Fruit fly (Drosophila melanogaster) whole organism, embryonic: ENCODE measurements around the gene meigo.

Experiments
- ATbp ChIP-seq: fragments of 200-800 bp; sonication (Bioruptor generic); optimal IDR thresholded peaks from 2 replicates; lab custom pipeline; 2017; ENCODE audit warnings: missing biosample characterization, mild to moderate bottlenecking, missing genetic modification characterization, missing genetic modification reagents
- Bgb ChIP-seq: fragments of 200-800 bp; sonication (Bioruptor generic); IDR thresholded peaks from 2 replicates; pipeline ENCODE4 v1.3.6; 2022; ENCODE audit warnings: missing biosample characterization, missing genetic modification characterization; ENCODE audit not compliant: partially characterized antibody
- CG12391 ChIP-seq: fragments of 200-800 bp; sonication (Bioruptor generic); optimal IDR thresholded peaks from 3 replicates; lab custom pipeline; 2018; ENCODE audit warnings: missing biosample characterization, mild to moderate bottlenecking, missing genetic modification characterization, moderate library complexity
- CG12942 ChIP-seq: fragments of 200-800 bp; sonication (Bioruptor generic); optimal IDR thresholded peaks from 3 replicates; lab custom pipeline; 2016; ENCODE audit warnings: missing biosample characterization, missing genetic modification characterization
- CG13624 ChIP-seq: fragments of 200-800 bp; sonication (Bioruptor generic); optimal IDR thresholded peaks from 2 replicates; lab custom pipeline; 2016; ENCODE audit warnings: missing biosample characterization, missing genetic modification characterization
- CG14441 ChIP-seq: fragments of 200-800 bp; sonication (Bioruptor generic); IDR thresholded peaks from 2 replicates; pipeline ENCODE4 v1.3.6; 2022; ENCODE audit warnings: missing biosample characterization, missing genetic modification characterization
- CG15011 ChIP-seq: fragments of 200-800 bp; sonication (Bioruptor generic); optimal IDR thresholded peaks from 3 replicates; lab custom pipeline; 2018; ENCODE audit warnings: missing biosample characterization, mild to moderate bottlenecking, missing genetic modification characterization
- CG15696 ChIP-seq: fragments of 200-800 bp; sonication (Bioruptor generic); optimal IDR thresholded peaks from 2 replicates; lab custom pipeline; 2019; ENCODE audit warnings: missing biosample characterization, mild to moderate bottlenecking, missing genetic modification characterization, moderate library complexity
- CG16779 ChIP-seq: fragments of 200-800 bp; sonication (Bioruptor generic); IDR thresholded peaks from 2 replicates; pipeline ENCODE4 v1.3.6; 2022; ENCODE audit warnings: missing biosample characterization, missing genetic modification characterization
- CG17186 ChIP-seq: fragments of 200-800 bp; sonication (Bioruptor generic); optimal IDR thresholded peaks from 3 replicates; lab custom pipeline; 2017; ENCODE audit warnings: missing biosample characterization, missing genetic modification reagents, missing genetic modification characterization
- CG18476 ChIP-seq: fragments of 200-800 bp; sonication (Bioruptor generic); optimal IDR thresholded peaks from 2 replicates; lab custom pipeline; 2016; ENCODE audit warnings: missing biosample characterization, mild to moderate bottlenecking, missing genetic modification characterization
- CG31441 ChIP-seq: fragments of 200-800 bp; sonication (Bioruptor generic); IDR thresholded peaks from 2 replicates; pipeline ENCODE4 v1.3.6; 2022; ENCODE audit warnings: missing biosample characterization, missing genetic modification characterization
- CG33557 ChIP-seq: fragments of 200-800 bp; sonication (Bioruptor generic); optimal IDR thresholded peaks from 2 replicates; lab custom pipeline; 2019; ENCODE audit warnings: missing biosample characterization, mild to moderate bottlenecking, missing genetic modification characterization, moderate library complexity
- CG34422 ChIP-seq: fragments of 200-800 bp; sonication (Bioruptor generic); IDR thresholded peaks from 3 replicates; pipeline ENCODE4 v1.3.6; 2022; ENCODE audit warnings: missing biosample characterization, missing genetic modification characterization
- CG8478 ChIP-seq: fragments of >200 bp; optimal IDR thresholded peaks from 2 replicates; lab custom pipeline; 2018
- CG8924 ChIP-seq: fragments of 200-800 bp; optimal IDR thresholded peaks from 3 replicates; lab custom pipeline; 2019; ENCODE audit warnings: missing biosample characterization, mild to moderate bottlenecking, missing genetic modification characterization, moderate library complexity
- Dll ChIP-seq: fragments of 200-800 bp; sonication (Bioruptor generic); IDR thresholded peaks from 4 replicates; pipeline ENCODE4 v1.3.6; 2022; ENCODE audit warnings: missing biosample characterization, missing genetic modification characterization; ENCODE audit not compliant: partially characterized antibody
- E2f1 ChIP-seq: fragments of 200-800 bp; sonication (Bioruptor generic); IDR thresholded peaks from 2 replicates; pipeline ENCODE4 v1.3.6; 2022; ENCODE audit warnings: missing biosample characterization, missing genetic modification characterization
- E2f2 ChIP-seq: fragments of 200-800 bp; sonication (Bioruptor generic); IDR thresholded peaks from 2 replicates; pipeline ENCODE4 v1.3.6; 2022; ENCODE audit warnings: missing biosample characterization, missing genetic modification characterization
- GATAe ChIP-seq: fragments of 200-800 bp; sonication (Bioruptor generic); conservative IDR thresholded peaks from 2 replicates; pipeline ENCODE4 v1.3.6; 2022; ENCODE audit warnings: missing biosample characterization, missing genetic modification characterization
- Oaz ChIP-seq: fragments of 200-800 bp; sonication (Bioruptor generic); IDR thresholded peaks from 2 replicates; pipeline ENCODE4 v1.3.6; 2022; ENCODE audit warnings: missing biosample characterization, missing genetic modification characterization
- Usf ChIP-seq: fragments of 200-800 bp; sonication (Bioruptor generic); optimal IDR thresholded peaks from 2 replicates; lab custom pipeline; 2017; ENCODE audit warnings: missing genotype, missing biosample characterization, missing genetic modification characterization
- YL-1 ChIP-seq: fragments of 200-800 bp; sonication (Bioruptor generic); optimal IDR thresholded peaks from 3 replicates; lab custom pipeline; 2017; ENCODE audit warnings: missing biosample characterization, mild to moderate bottlenecking, missing genetic modification characterization
- aop ChIP-seq: fragments of 200-800 bp; sonication (Bioruptor generic); IDR thresholded peaks from 2 replicates; pipeline ENCODE4 v1.3.6; 2022; ENCODE audit warnings: missing biosample characterization, missing genetic modification characterization
- bab2 ChIP-seq: fragments of 200-800 bp; sonication (Bioruptor generic); optimal IDR thresholded peaks from 2 replicates; lab custom pipeline; 2016; ENCODE audit warnings: missing biosample characterization, missing genetic modification characterization
- bcd ChIP-seq: fragments of 200-800 bp; sonication (Bioruptor generic); optimal IDR thresholded peaks from 2 replicates; lab custom pipeline; 2017; ENCODE audit warnings: missing biosample characterization, mild to moderate bottlenecking, missing genetic modification characterization
- cwo ChIP-seq: fragments of 200-800 bp; sonication (Bioruptor generic); optimal IDR thresholded peaks from 3 replicates; lab custom pipeline; 2017; ENCODE audit warnings: missing biosample characterization, missing genetic modification characterization, mild to moderate bottlenecking, moderate library complexity, missing genetic modification reagents
- dpn ChIP-seq, 2 experiments: fragments of 200-800 bp; sonication (Bioruptor generic); optimal IDR thresholded peaks; 3 replicates each; lab custom pipeline; 2016; ENCODE audit warnings: missing biosample characterization in 2 of 2, missing genetic modification characterization in 2 of 2
- exex ChIP-seq: fragments of 200-800 bp; sonication (Bioruptor generic); optimal IDR thresholded peaks from 4 replicates; lab custom pipeline; 2018; ENCODE audit warnings: missing biosample characterization, mild to moderate bottlenecking, missing genetic modification characterization, moderate library complexity
- ftz-f1 ChIP-seq: fragments of 200-800 bp; sonication (Bioruptor generic); optimal IDR thresholded peaks from 2 replicates; lab custom pipeline; 2016; ENCODE audit warnings: missing biosample characterization, missing genetic modification characterization
- grn ChIP-seq: fragments of 200-800 bp; sonication (Bioruptor generic); optimal IDR thresholded peaks from 3 replicates; lab custom pipeline; 2017; ENCODE audit warnings: missing biosample characterization, missing genetic modification characterization
- hbn ChIP-seq: fragments of 200-800 bp; sonication (Bioruptor generic); IDR thresholded peaks from 2 replicates; pipeline ENCODE4 v1.3.6; 2022; ENCODE audit warnings: missing biosample characterization, missing genetic modification characterization; ENCODE audit not compliant: partially characterized antibody
- hth ChIP-seq: fragments of >200 bp; optimal IDR thresholded peaks from 2 replicates; lab custom pipeline; 2017; ENCODE audit warnings: inconsistent platforms
- jumu ChIP-seq: fragments of 200-800 bp; sonication (Bioruptor generic); optimal IDR thresholded peaks from 3 replicates; lab custom pipeline; 2016; ENCODE audit warnings: missing biosample characterization, missing genetic modification characterization
- knrl ChIP-seq: fragments of 200-800 bp; sonication (Bioruptor generic); IDR thresholded peaks from 3 replicates; pipeline ENCODE4 v1.3.6; 2022; ENCODE audit warnings: missing biosample characterization, missing genetic modification characterization; ENCODE audit not compliant: partially characterized antibody
- nmo ChIP-seq: fragments of 200-800 bp; sonication (Bioruptor generic); optimal IDR thresholded peaks from 2 replicates; lab custom pipeline; 2018; ENCODE audit warnings: missing biosample characterization, mild to moderate bottlenecking, missing genetic modification characterization, moderate library complexity
- oc ChIP-seq: fragments of 200-800 bp; sonication (Bioruptor generic); optimal IDR thresholded peaks from 2 replicates; lab custom pipeline; 2018; ENCODE audit warnings: missing biosample characterization, mild to moderate bottlenecking, missing genetic modification characterization, moderate library complexity
- odd ChIP-seq: fragments of 200-800 bp; sonication (Bioruptor generic); optimal IDR thresholded peaks from 2 replicates; lab custom pipeline; 2017; ENCODE audit warnings: missing biosample characterization, mild to moderate bottlenecking, missing genetic modification characterization
- p53 ChIP-seq: fragments of 200-800 bp; sonication (Bioruptor generic); optimal IDR thresholded peaks from 2 replicates; lab custom pipeline; 2016; ENCODE audit warnings: missing biosample characterization, missing genetic modification characterization
- psq ChIP-seq: fragments of 200-800 bp; sonication (Bioruptor generic); optimal IDR thresholded peaks from 2 replicates; lab custom pipeline; 2017; ENCODE audit warnings: missing biosample characterization, missing genetic modification characterization
- scrt ChIP-seq: fragments of 200-800 bp; sonication (Bioruptor generic); optimal IDR thresholded peaks from 2 replicates; lab custom pipeline; 2018; ENCODE audit warnings: missing biosample characterization, mild to moderate bottlenecking, missing genetic modification characterization, moderate library complexity
- sd ChIP-seq: fragments of 200-800 bp; sonication (Bioruptor generic); optimal IDR thresholded peaks from 3 replicates; lab custom pipeline; 2018; ENCODE audit warnings: missing biosample characterization, mild to moderate bottlenecking, missing genetic modification characterization, moderate library complexity
- ssp ChIP-seq: fragments of 200-800 bp; sonication (Bioruptor generic); IDR thresholded peaks from 2 replicates; pipeline ENCODE4 v1.3.6; 2022; ENCODE audit warnings: missing biosample characterization, missing genetic modification characterization
- sug ChIP-seq: fragments of 200-800 bp; optimal IDR thresholded peaks from 2 replicates; lab custom pipeline; 2019; ENCODE audit warnings: missing biosample characterization, mild to moderate bottlenecking, missing genetic modification characterization, moderate library complexity
- tx ChIP-seq: fragments of 200-800 bp; sonication (Bioruptor generic); optimal IDR thresholded peaks from 2 replicates; lab custom pipeline; 2016; ENCODE audit warnings: missing biosample characterization, missing genetic modification characterization
- z ChIP-seq: fragments of 200-800 bp; sonication (Bioruptor generic); IDR thresholded peaks from 3 replicates; pipeline ENCODE4 v1.3.6; 2022; ENCODE audit warnings: missing biosample characterization, missing genetic modification characterization
- zen2 ChIP-seq: fragments of 200-800 bp; sonication (Bioruptor generic); IDR thresholded peaks from 3 replicates; pipeline ENCODE4 v1.3.6; 2022; ENCODE audit warnings: missing biosample characterization, missing genetic modification characterization; ENCODE audit not compliant: partially characterized antibody

The meigo gene

dm6 chr3R:21107907-21108591 is 30.0 kb upstream of the meigo start, which contains the start of the genes Sec15 and rtet (continued):
- TF ChIP-seq dpn (GFP tag; optimal IDR thresholded peaks at IDR 0.05; lab: Kevin White, UChicago) (peak in 1 of 2 experiments; percentile 72), jumu (GFP tag; lab: Kevin White, UChicago) (no peak), CG33557 (GFP tag; lab: Kevin White, UChicago) (peak; percentile 44), E2f2 (peak; percentile 80)

dm6 chr3R:21109712-21110111 is 28.4 kb upstream of the meigo start:
- TF ChIP-seq Usf (GFP tag; lab: Kevin White, UChicago) (no peak), grn (GFP tag; lab: Kevin White, UChicago) (peak; percentile 78), CG13624 (GFP tag; lab: Kevin White, UChicago) (no peak), CG12391 (tag; lab: Kevin White, UChicago) (no peak), cwo (GFP tag; lab: Kevin White, UChicago) (peak; percentile 60), exex (tag; lab: Kevin White, UChicago) (peak; percentile 77), sug (tag; lab: Kevin White, UChicago) (peak; percentile 19), sd (peak; percentile 4)

DNA sequence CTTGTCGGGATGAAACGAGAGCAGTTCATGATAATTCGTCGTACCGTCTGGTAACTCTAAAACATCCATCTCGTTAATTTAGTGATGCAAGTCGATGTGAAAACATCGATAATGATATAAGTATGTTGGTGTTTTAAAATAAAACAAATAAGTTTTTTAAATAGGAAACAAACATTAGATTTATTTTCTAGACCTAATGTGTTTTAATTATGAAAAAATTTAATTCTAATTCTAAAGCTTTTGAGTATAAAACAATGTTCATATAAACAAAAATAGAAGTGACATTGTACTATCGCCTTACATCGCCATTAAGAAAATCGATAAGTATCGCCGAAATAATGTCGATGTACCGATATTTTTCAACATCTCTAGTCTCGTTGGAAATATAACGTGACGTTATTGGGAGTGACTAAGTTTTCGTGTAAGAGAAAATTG is 27.0 kb upstream of the meigo start, which contains the start of gene Rab11:
Gene Rab11 (plus strand): TSS at position 363 of the 435 bp plus-strand sequence.
- TF ChIP-seq ftz-f1 (no peak), tx (GFP tag; lab: Kevin White, UChicago) (peak; percentile 8), CG14441 (GFP tag; lab: Robert Waterston, UW) (peak; percentile 32; the same call in 1 of the 2 replicates), z (GFP tag; lab: Robert Waterston, UW) (no peak), CG15011 (GFP tag; lab: Kevin White, UChicago) (no peak), CG31441 (GFP tag; lab: Robert Waterston, UW) (peak; percentile 59; the same call in 1 of the 2 replicates), p53 (GFP tag; lab: Kevin White, UChicago) (no peak), Oaz (0 out of 2 replicates have a peak, but pooled peaks have one; percentile 9), E2f1 (GFP tag; lab: Robert Waterston, UW) (no peak), Bgb (peak; percentile 91), oc (tag; lab: Kevin White, UChicago) (no peak), nmo (GFP tag; lab: Kevin White, UChicago) (peak; percentile 75), ssp (GFP tag; lab: Robert Waterston, UW) (no peak; the same call in 1 of the 2 replicates), CG17186 (no peak), psq (GFP tag; lab: Kevin White, UChicago) (no peak), bab2 (GFP tag; lab: Kevin White, UChicago) (peak; percentile 28), CG18476 (GFP tag; lab: Kevin White, UChicago) (peak; percentile 42), Dll (GFP tag; lab: Robert Waterston, UW) (peak; percentile 91), CG12942 (GFP tag; lab: Kevin White, UChicago) (peak; percentile 2), zen2 (GFP tag; lab: Robert Waterston, UW) (peak; percentile 81; the same call in 1 of the 3 replicates), CG15696 (tag; lab: Kevin White, UChicago) (peak; percentile 57), odd (GFP tag; lab: Kevin White, UChicago) (no peak), hbn (GFP tag; lab: Robert Waterston, UW) (peak; percentile 86), ATbp (no peak), bcd (GFP tag; lab: Kevin White, UChicago) (peak; percentile 30), scrt (GFP tag; lab: Kevin White, UChicago) (peak; percentile 10), YL-1 (GFP tag; lab: Kevin White, UChicago) (peak; percentile 76), CG16779 (no peak), aop (GFP tag; lab: Robert Waterston, UW) (no peak), CG8478 (lab: Kevin White, UChicago) (no peak), hth (lab: Kevin White, UChicago) (no peak), GATAe (GFP tag; lab: Robert Waterston, UW) (no peak), knrl (GFP tag; lab: Robert Waterston, UW) (peak; percentile 96), CG34422 (no peak), CG8924 (tag; lab: Kevin White, UChicago) (peak; percentile 73)
